Worm (Caenorhabditis elegans) whole organism, mixed stage, embryonic: Measurements from ENCODE around the gene T26H5.10.

Experiments
- elt-3 ChIP-seq: fragments of 150-350 bp; optimal IDR thresholded peaks from 2 replicates; lab custom pipeline; 2014; ENCODE audit warnings: missing biosample characterization, missing genetic modification characterization
- hlh-1 ChIP-seq: fragments of 150-350 bp; optimal IDR thresholded peaks from 2 replicates; lab custom pipeline; 2014; ENCODE audit warnings: missing biosample characterization, missing genetic modification reagents, missing genetic modification characterization
- lin-13 ChIP-seq: fragments of 150-350 bp; optimal IDR thresholded peaks from 2 replicates; lab custom pipeline; 2014; ENCODE audit warnings: missing biosample characterization, missing genetic modification characterization
- mep-1 ChIP-seq: fragments of 150-350 bp; optimal IDR thresholded peaks from 2 replicates; lab custom pipeline; 2017; ENCODE audit warnings: missing biosample characterization, missing genetic modification reagents, missing genetic modification characterization, inconsistent platforms
- mls-2 ChIP-seq: sonication (generic microtip); optimal IDR thresholded peaks from 2 replicates; lab custom pipeline; 2016; ENCODE audit warnings: mild to moderate bottlenecking, missing genetic modification characterization, moderate library complexity, missing compliant biosample characterization
- nhr-76 ChIP-seq: sonication (generic microtip); optimal IDR thresholded peaks from 2 replicates; lab custom pipeline; 2017; ENCODE audit warnings: missing biosample characterization, missing genetic modification characterization
- snpc-4 ChIP-seq: fragments of 150-350 bp; optimal IDR thresholded peaks from 2 replicates; lab custom pipeline; 2014; ENCODE audit warnings: missing biosample characterization, missing genetic modification characterization
- unc-120 ChIP-seq: sonication (generic microtip); optimal IDR thresholded peaks from 2 replicates; lab custom pipeline; 2017; ENCODE audit warnings: missing genetic modification characterization, missing compliant biosample characterization; ENCODE audit not compliant: poor library complexity, severe bottlenecking
- unc-39 ChIP-seq: fragments of 150-350 bp; optimal IDR thresholded peaks from 2 replicates; lab custom pipeline; 2014; ENCODE audit warnings: missing biosample characterization, missing genetic modification characterization

- TF ChIP-seq elt-3 (tag; lab: Kevin White, UChicago) (no peak), snpc-4 (no peak), unc-120 (no peak), mls-2 (tag; lab: Kevin White, UChicago) (no peak), unc-39 (no peak), hlh-1 (tag; lab: Kevin White, UChicago) (no peak), lin-13 (no peak), nhr-76 (tag; lab: Kevin White, UChicago) (no peak), mep-1 (tag; lab: Kevin White, UChicago) (no peak)
These were observed at the start of gene T26H5.10 for ce11 chrV:15443708-15444107.
